Fruit fly (Drosophila melanogaster) whole organism, embryonic: ENCODE measurements around the gene CG6443.

ENCODE experiments used
- Bgb ChIP-seq: fragments of 200-800 bp; sonication (Bioruptor generic); IDR thresholded peaks from 2 replicates; pipeline ENCODE4 v1.3.6; 2022; ENCODE audit warnings: missing biosample characterization, missing genetic modification characterization; ENCODE audit not compliant: partially characterized antibody
- CG10147 ChIP-seq: fragments of 200-800 bp; sonication (Bioruptor generic); optimal IDR thresholded peaks from 2 replicates; lab custom pipeline; 2019; ENCODE audit warnings: missing biosample characterization, mild to moderate bottlenecking, missing genetic modification characterization, moderate library complexity
- CG10267 ChIP-seq: fragments of 200-800 bp; sonication (Bioruptor generic); optimal IDR thresholded peaks from 2 replicates; lab custom pipeline; 2018; ENCODE audit warnings: missing biosample characterization, mild to moderate bottlenecking, missing genetic modification characterization, moderate library complexity
- CG10274 ChIP-seq: fragments of 200-800 bp; sonication (Bioruptor generic); optimal IDR thresholded peaks from 3 replicates; lab custom pipeline; 2017; ENCODE audit warnings: missing biosample characterization, mild to moderate bottlenecking, missing genetic modification characterization
- CG10959 ChIP-seq: fragments of 200-800 bp; sonication (Bioruptor generic); IDR thresholded peaks from 2 replicates; pipeline ENCODE4 v1.3.6; 2022; ENCODE audit warnings: missing biosample characterization, missing genetic modification characterization
- CG11247 ChIP-seq: fragments of 200-800 bp; sonication (Bioruptor generic); IDR thresholded peaks from 2 replicates; pipeline ENCODE4 v1.3.6; 2022; ENCODE audit warnings: missing biosample characterization, missing genetic modification characterization
- CG11456 ChIP-seq: fragments of 200-800 bp; sonication (Bioruptor generic); IDR thresholded peaks from 3 replicates; pipeline ENCODE4 v1.3.6; 2022; ENCODE audit warnings: missing biosample characterization, missing genetic modification characterization
- CG12071 ChIP-seq: fragments of 200-800 bp; sonication (Bioruptor generic); optimal IDR thresholded peaks from 3 replicates; lab custom pipeline; 2018; ENCODE audit warnings: missing biosample characterization, mild to moderate bottlenecking, missing genetic modification characterization
- CG13775 ChIP-seq: fragments of 200-800 bp; sonication (Bioruptor generic); optimal IDR thresholded peaks from 3 replicates; lab custom pipeline; 2017; ENCODE audit warnings: missing biosample characterization, mild to moderate bottlenecking, missing genetic modification characterization
- CG1529 ChIP-seq: fragments of 200-800 bp; sonication (Bioruptor generic); optimal IDR thresholded peaks from 3 replicates; lab custom pipeline; 2018; ENCODE audit warnings: missing biosample characterization, missing genetic modification characterization
- CG15696 ChIP-seq: fragments of 200-800 bp; sonication (Bioruptor generic); optimal IDR thresholded peaks from 2 replicates; lab custom pipeline; 2019; ENCODE audit warnings: missing biosample characterization, mild to moderate bottlenecking, missing genetic modification characterization, moderate library complexity
- CG1602 ChIP-seq: fragments of 200-800 bp; sonication (Bioruptor generic); optimal IDR thresholded peaks from 3 replicates; lab custom pipeline; 2016; ENCODE audit warnings: missing biosample characterization, missing genetic modification characterization
- CG2129 ChIP-seq: fragments of 200-800 bp; sonication (Bioruptor generic); IDR thresholded peaks from 2 replicates; pipeline ENCODE4 v1.3.6; 2022; ENCODE audit warnings: missing biosample characterization, missing genetic modification characterization; ENCODE audit not compliant: partially characterized antibody
- CG3281 ChIP-seq: fragments of 200-800 bp; sonication (Bioruptor generic); optimal IDR thresholded peaks from 3 replicates; lab custom pipeline; 2017; ENCODE audit warnings: missing biosample characterization, mild to moderate bottlenecking, missing genetic modification characterization
- CG42726 ChIP-seq: fragments of 200-800 bp; sonication (Bioruptor generic); IDR thresholded peaks from 2 replicates; pipeline ENCODE4 v1.3.6; 2022; ENCODE audit warnings: missing biosample characterization, missing genetic modification characterization; ENCODE audit not compliant: partially characterized antibody
- CG6689 ChIP-seq: fragments of 200-800 bp; sonication (Bioruptor generic); IDR thresholded peaks from 2 replicates; pipeline ENCODE4 v1.3.6; 2022; ENCODE audit warnings: missing biosample characterization, missing genetic modification characterization
- CG8388 ChIP-seq: fragments of 200-800 bp; sonication (Bioruptor generic); optimal IDR thresholded peaks from 2 replicates; lab custom pipeline; 2019; ENCODE audit warnings: missing biosample characterization, mild to moderate bottlenecking, missing genetic modification characterization, moderate library complexity
- CG9215 ChIP-seq: fragments of 200-800 bp; sonication (Bioruptor generic); IDR thresholded peaks from 2 replicates; pipeline ENCODE4 v1.3.6; 2022; ENCODE audit warnings: missing biosample characterization, missing genetic modification characterization
- CG9727 ChIP-seq: fragments of 200-800 bp; sonication (Bioruptor generic); optimal IDR thresholded peaks from 3 replicates; lab custom pipeline; 2017; ENCODE audit warnings: missing biosample characterization, mild to moderate bottlenecking, missing genetic modification characterization
- Dek ChIP-seq: fragments of 200-800 bp; sonication (Bioruptor generic); optimal IDR thresholded peaks from 3 replicates; lab custom pipeline; 2019; ENCODE audit warnings: missing biosample characterization, mild to moderate bottlenecking, missing genetic modification characterization, moderate library complexity
- Dip2 ChIP-seq: fragments of 200-800 bp; sonication (Bioruptor generic); IDR thresholded peaks from 2 replicates; pipeline ENCODE4 v1.3.6; 2022; ENCODE audit warnings: missing biosample characterization, missing genetic modification characterization
- Dp ChIP-seq: fragments of 200-800 bp; sonication (Bioruptor generic); optimal IDR thresholded peaks from 2 replicates; lab custom pipeline; 2018; ENCODE audit warnings: missing biosample characterization, mild to moderate bottlenecking, missing genetic modification characterization, moderate library complexity
- HHEX ChIP-seq: fragments of 200-800 bp; sonication (Bioruptor generic); optimal IDR thresholded peaks from 3 replicates; lab custom pipeline; 2017; ENCODE audit warnings: missing biosample characterization, mild to moderate bottlenecking, missing genetic modification characterization, missing genetic modification reagents
- Hmx ChIP-seq: fragments of 200-800 bp; sonication (Bioruptor generic); optimal IDR thresholded peaks from 2 replicates; lab custom pipeline; 2016; ENCODE audit warnings: missing biosample characterization, missing genetic modification characterization
- Lhr ChIP-seq: fragments of 200-800 bp; sonication (Bioruptor generic); optimal IDR thresholded peaks from 3 replicates; lab custom pipeline; 2017; ENCODE audit warnings: mild to moderate bottlenecking, missing biosample characterization, missing genetic modification reagents, missing genetic modification characterization
- MESR4 ChIP-seq: fragments of 200-800 bp; sonication (Bioruptor generic); optimal IDR thresholded peaks from 2 replicates; lab custom pipeline; 2018; ENCODE audit warnings: missing biosample characterization, mild to moderate bottlenecking, missing genetic modification characterization, moderate library complexity
- NC2α ChIP-seq: fragments of 200-800 bp; sonication (Bioruptor generic); optimal IDR thresholded peaks from 2 replicates; lab custom pipeline; 2016; ENCODE audit warnings: missing biosample characterization, missing genetic modification characterization
- Nf-YB ChIP-seq: fragments of 200-800 bp; sonication (Bioruptor generic); optimal IDR thresholded peaks from 3 replicates; lab custom pipeline; 2019; ENCODE audit warnings: missing biosample characterization, mild to moderate bottlenecking, missing genetic modification characterization, moderate library complexity
- Optix ChIP-seq: fragments of 200-800 bp; sonication (Bioruptor generic); IDR thresholded peaks from 3 replicates; pipeline ENCODE4 v1.3.6; 2022; ENCODE audit warnings: missing biosample characterization, missing genetic modification characterization
- Rfx ChIP-seq: fragments of 200-800 bp; sonication (Bioruptor generic); IDR thresholded peaks from 2 replicates; pipeline ENCODE4 v1.3.6; 2022; ENCODE audit warnings: missing biosample characterization, missing genetic modification characterization
- Sox102F ChIP-seq: fragments of 200-800 bp; sonication (Bioruptor generic); optimal IDR thresholded peaks from 2 replicates; lab custom pipeline; 2018; ENCODE audit warnings: missing biosample characterization, mild to moderate bottlenecking, missing genetic modification characterization, moderate library complexity
- TFAM ChIP-seq: fragments of 200-800 bp; sonication (Bioruptor generic); optimal IDR thresholded peaks from 2 replicates; lab custom pipeline; 2017; ENCODE audit warnings: missing biosample characterization, missing genetic modification characterization, inconsistent platforms
- ato ChIP-seq: fragments of 200-800 bp; sonication (Bioruptor generic); IDR thresholded peaks from 2 replicates; pipeline ENCODE4 v1.3.6; 2022; ENCODE audit warnings: missing biosample characterization, missing genetic modification characterization; ENCODE audit not compliant: partially characterized antibody
- bcd ChIP-seq: fragments of 200-800 bp; sonication (Bioruptor generic); optimal IDR thresholded peaks from 2 replicates; lab custom pipeline; 2017; ENCODE audit warnings: missing biosample characterization, mild to moderate bottlenecking, missing genetic modification characterization
- cad ChIP-seq: fragments of >200 bp; optimal IDR thresholded peaks from 2 replicates; lab custom pipeline; 2017; ENCODE audit warnings: missing biosample characterization, missing genetic modification characterization
- cas ChIP-seq: fragments of 200-800 bp; sonication (Bioruptor generic); IDR thresholded peaks from 2 replicates; pipeline ENCODE4 v1.3.6; 2022; ENCODE audit warnings: missing biosample characterization, missing genetic modification characterization
- cwo ChIP-seq: fragments of 200-800 bp; sonication (Bioruptor generic); optimal IDR thresholded peaks from 3 replicates; lab custom pipeline; 2017; ENCODE audit warnings: missing biosample characterization, missing genetic modification characterization, mild to moderate bottlenecking, moderate library complexity, missing genetic modification reagents
- dati ChIP-seq: fragments of 200-800 bp; sonication (Bioruptor generic); IDR thresholded peaks from 2 replicates; pipeline ENCODE4 v1.3.6; 2022; ENCODE audit warnings: missing biosample characterization, missing genetic modification characterization
- eyg ChIP-seq: fragments of 200-800 bp; sonication (Bioruptor generic); optimal IDR thresholded peaks from 3 replicates; lab custom pipeline; 2016; ENCODE audit warnings: missing biosample characterization, missing genetic modification characterization
- gt ChIP-seq: fragments of 200-800 bp; sonication (Bioruptor generic); IDR thresholded peaks from 2 replicates; pipeline ENCODE4 v1.3.6; 2022; ENCODE audit warnings: missing biosample characterization, missing genetic modification characterization
- h ChIP-seq: fragments of >200 bp; optimal IDR thresholded peaks from 2 replicates; lab custom pipeline; 2017
- kay ChIP-seq: fragments of 200-800 bp; sonication (Bioruptor generic); optimal IDR thresholded peaks from 2 replicates; lab custom pipeline; 2016; ENCODE audit warnings: missing biosample characterization, missing genetic modification characterization
- klu ChIP-seq: fragments of 200-800 bp; sonication (Bioruptor generic); IDR thresholded peaks from 2 replicates; pipeline ENCODE4 v1.3.6; 2022; ENCODE audit warnings: missing biosample characterization, missing genetic modification characterization
- p53 ChIP-seq: fragments of 200-800 bp; sonication (Bioruptor generic); optimal IDR thresholded peaks from 2 replicates; lab custom pipeline; 2016; ENCODE audit warnings: missing biosample characterization, missing genetic modification characterization
- pb ChIP-seq: fragments of 200-800 bp; sonication (Bioruptor generic); optimal IDR thresholded peaks from 3 replicates; lab custom pipeline; 2016; ENCODE audit warnings: missing biosample characterization, missing genetic modification characterization
- peb ChIP-seq: fragments of 200-800 bp; sonication (Bioruptor generic); IDR thresholded peaks from 2 replicates; pipeline ENCODE4 v1.3.6; 2022; ENCODE audit warnings: missing biosample characterization, missing genetic modification characterization
- sc ChIP-seq, 3 experiments: fragments of >200 bp in 2 of 3; fragments of 200-800 bp in 1 of 3; sonication (Bioruptor generic) in 1 of 3; optimal IDR thresholded peaks; 2 replicates in 2 of 3; 3 replicates in 1 of 3; lab custom pipeline; 2017; ENCODE audit warnings: mild to moderate bottlenecking in 1 of 3, missing biosample characterization in 1 of 3, missing genetic modification characterization in 1 of 3, missing genetic modification reagents in 1 of 3
- sisA ChIP-seq: fragments of 200-800 bp; sonication (Bioruptor generic); IDR thresholded peaks from 2 replicates; pipeline ENCODE4 v1.3.6; 2022; ENCODE audit warnings: missing biosample characterization, missing genetic modification characterization
- toy ChIP-seq: fragments of 200-800 bp; sonication (Bioruptor generic); IDR thresholded peaks from 2 replicates; pipeline ENCODE4 v1.3.6; 2022; ENCODE audit warnings: missing biosample characterization, missing genetic modification characterization
- z ChIP-seq: fragments of 200-800 bp; sonication (Bioruptor generic); IDR thresholded peaks from 3 replicates; pipeline ENCODE4 v1.3.6; 2022; ENCODE audit warnings: missing biosample characterization, missing genetic modification characterization

The CG6443 gene

dm6 chr2L:10760422-10761166 lies 31.8 kb downstream of the CG6443 start, which contains the start of gene CG6495 (continued):
- TF ChIP-seq bcd (GFP tag; lab: Kevin White, UChicago) (peak; percentile 44), Lhr (GFP tag; lab: Kevin White, UChicago) (no peak), CG11247 (no peak), cad (no peak), CG9727 (GFP tag; lab: Kevin White, UChicago) (peak; percentile 55), Sox102F (GFP tag; lab: Kevin White, UChicago) (peak; percentile 71), CG6689 (no peak), eyg (no peak), NC2α (GFP tag; lab: Kevin White, UChicago) (no peak), CG2129 (no peak), HHEX (GFP tag; lab: Kevin White, UChicago) (peak; percentile 30), CG10959 (GFP tag; lab: Robert Waterston, UW) (no peak), sc (optimal IDR thresholded peaks at IDR 0.05; lab: Kevin White, UChicago) (no peak), sc (GFP tag; optimal IDR thresholded peaks at IDR 0.05; lab: Kevin White, UChicago) (no peak), gt (GFP tag; lab: Robert Waterston, UW) (no peak), MESR4 (no peak), CG10147 (GFP tag; lab: Kevin White, UChicago) (peak; percentile 24), CG12071 (GFP tag; lab: Kevin White, UChicago) (peak; percentile 1), CG8388 (peak; percentile 57), Hmx (GFP tag; lab: Kevin White, UChicago) (no peak), CG15696 (tag; lab: Kevin White, UChicago) (no peak), TFAM (GFP tag; lab: Kevin White, UChicago) (no peak), CG13775 (GFP tag; lab: Kevin White, UChicago) (no peak), Dek (tag; lab: Kevin White, UChicago) (peak; percentile 50), z (GFP tag; lab: Robert Waterston, UW) (no peak), Nf-YB (peak; percentile 13), kay (GFP tag; lab: Kevin White, UChicago) (peak; percentile 22), Rfx (GFP tag; lab: Robert Waterston, UW) (peak; percentile 54), Bgb (no peak; the same call in 1 of the 2 replicates), dati (GFP tag; lab: Robert Waterston, UW) (no peak), pb (no peak), p53 (no peak), h (lab: Kevin White, UChicago) (no peak), Optix (GFP tag; lab: Robert Waterston, UW) (no peak), cas (no peak), Dip2 (GFP tag; lab: Robert Waterston, UW) (no peak), cwo (GFP tag; lab: Kevin White, UChicago) (peak; percentile 63), klu (no peak), CG3281 (peak; percentile 53), CG9215 (GFP tag; lab: Robert Waterston, UW) (no peak), peb (GFP tag; lab: Robert Waterston, UW) (no peak), CG10274 (GFP tag; lab: Kevin White, UChicago) (no peak), sisA (GFP tag; lab: Robert Waterston, UW) (peak; percentile 37; the same call in 1 of the 2 replicates), CG10267 (tag; lab: Kevin White, UChicago) (peak; percentile 42), CG42726 (no peak), CG1529 (GFP tag; lab: Kevin White, UChicago) (no peak), Dp (GFP tag; lab: Kevin White, UChicago) (no peak), CG11456 (GFP tag; lab: Robert Waterston, UW) (no peak), ato (no peak), CG1602 (GFP tag; lab: Kevin White, UChicago) (no peak), toy (no peak)
